Worm (Caenorhabditis elegans) whole organism, early embryonic: ENCODE data around the gene F54F7.6.

ENCODE experiments used
- F13C5.2 ChIP-seq: sonication (generic microtip); optimal IDR thresholded peaks from 2 replicates; lab custom pipeline; 2017; ENCODE audit warnings: mild to moderate bottlenecking, missing genetic modification characterization, inconsistent platforms, missing compliant biosample characterization
- ama-1 ChIP-seq: fragments of 150-350 bp; optimal IDR thresholded peaks from 2 replicates; lab custom pipeline; 2014
- flt-1 ChIP-seq: fragments of 200-800 bp; sonication (Bioruptor generic); IDR thresholded peaks from 2 replicates; pipeline ENCODE4 v1.3.6; 2022; ENCODE audit warnings: missing genetic modification characterization, missing compliant biosample characterization
- pes-1 ChIP-seq: fragments of 200-800 bp; sonication (Bioruptor generic); IDR thresholded peaks from 2 replicates; pipeline ENCODE4 v1.3.6; 2022; ENCODE audit warnings: missing genetic modification reagents, missing genetic modification characterization, missing compliant biosample characterization
- scrt-1 ChIP-seq: fragments of 200-800 bp; sonication (Bioruptor generic); IDR thresholded peaks from 2 replicates; pipeline ENCODE4 v1.3.6; 2022; ENCODE audit warnings: missing genetic modification characterization, missing compliant biosample characterization
- sea-1 ChIP-seq: fragments of 200-800 bp; sonication (Bioruptor generic); conservative IDR thresholded peaks from 2 replicates; pipeline ENCODE4 v1.3.6; 2022; ENCODE audit warnings: missing genetic modification characterization, missing compliant biosample characterization
- tbx-11 ChIP-seq: fragments of 200-800 bp; sonication (Bioruptor generic); IDR thresholded peaks from 2 replicates; pipeline ENCODE4 v1.3.6; 2022; ENCODE audit warnings: missing genetic modification characterization, missing compliant biosample characterization
- tbx-37 ChIP-seq: fragments of 200-800 bp; sonication (Bioruptor generic); conservative IDR thresholded peaks from 2 replicates; pipeline ENCODE4 v1.3.6; 2022; ENCODE audit warnings: missing genetic modification reagents, missing genetic modification characterization, missing compliant biosample characterization
- tra-4 ChIP-seq: sonication (generic microtip); optimal IDR thresholded peaks from 2 replicates; lab custom pipeline; 2017; ENCODE audit warnings: missing genetic modification characterization, missing compliant biosample characterization

DNA sequence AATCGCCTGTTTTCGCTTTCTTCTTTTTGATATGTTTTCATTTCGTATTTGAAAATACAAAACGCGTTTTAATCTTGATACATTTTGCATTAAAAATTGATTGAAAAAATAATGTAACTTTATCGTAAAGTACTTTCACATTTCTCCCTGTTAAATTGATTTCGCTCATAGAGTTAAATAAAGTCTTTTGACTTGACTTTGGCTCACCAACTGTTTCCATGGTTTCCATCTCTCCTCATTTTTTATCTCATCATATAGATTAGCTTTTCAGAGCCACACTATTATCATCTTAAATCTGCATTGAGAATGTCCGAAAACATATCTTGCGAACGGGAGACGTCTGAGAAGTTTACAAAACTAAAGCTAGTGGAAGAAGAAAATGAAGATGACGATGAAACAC lies 1.9 kb upstream of the F54F7.6 start, which contains the start of gene F54F7.10:
- TF ChIP-seq scrt-1 (GFP tag; lab: Robert Waterston, UW) (no peak), ama-1 (no peak), pes-1 (GFP tag; lab: Robert Waterston, UW) (no peak), flt-1 (GFP tag; lab: Robert Waterston, UW) (no peak), tbx-37 (GFP tag; lab: Robert Waterston, UW) (no peak), tbx-11 (GFP tag; lab: Robert Waterston, UW) (no peak), F13C5.2 (tag; lab: Kevin White, UChicago) (no peak), tra-4 (tag; lab: Kevin White, UChicago) (no peak), sea-1 (GFP tag; lab: Robert Waterston, UW) (no peak)
